Fruit fly (Drosophila melanogaster): Measurements from ENCODE around the gene CG2975.
A peak's percentile ranks its signal among the peaks of the same experiment; 100 is the strongest.

CG2975 gene

dm6 chr2L:2882968-2883702 is 43.2 kb downstream of the CG2975 start (continued):
- peak; percentile 13 for TF ChIP-seq CG10979 (tag; optimal IDR thresholded peaks at IDR 0.05)
- peak; percentile 8 for TF ChIP-seq CG1233 (GFP tag; optimal IDR thresholded peaks at IDR 0.05)
- peak; percentile 31; the same call in 1 of the 2 replicates for TF ChIP-seq Drgx (GFP tag; IDR thresholded peaks at IDR 0.05)
- TF ChIP-seq Sin3A (optimal IDR thresholded peaks at IDR 0.05): peak; percentile 20
- no peak for TF ChIP-seq cato (GFP tag; optimal IDR thresholded peaks at IDR 0.05; ENCODE audit: borderline replicate concordance)
- TF ChIP-seq pnt (GFP tag; optimal IDR thresholded peaks at IDR 0.05): no peak
- TF ChIP-seq dmrt11E (tag; optimal IDR thresholded peaks at IDR 0.05): no peak
- peak; percentile 41 for TF ChIP-seq Sry-δ (GFP tag; optimal IDR thresholded peaks at IDR 0.05)
- TF ChIP-seq Gug (GFP tag; IDR thresholded peaks at IDR 0.05): peak; percentile 37; the same call in 2 of the 4 replicates
- peak; percentile 43 for TF ChIP-seq CG13123 (GFP tag; optimal IDR thresholded peaks at IDR 0.05)
- no peak for TF ChIP-seq tin (GFP tag; optimal IDR thresholded peaks at IDR 0.05)
- no peak for TF ChIP-seq CG16815 (GFP tag; optimal IDR thresholded peaks at IDR 0.05)
- TF ChIP-seq Elba2 (GFP tag; optimal IDR thresholded peaks at IDR 0.05): no peak
- no peak for TF ChIP-seq CG6272 (GFP tag; IDR thresholded peaks at IDR 0.05)
- peak; percentile 49; the same call in 2 of the 3 replicates for TF ChIP-seq CG17361 (GFP tag; IDR thresholded peaks at IDR 0.05)
- peak; percentile 36 for TF ChIP-seq Antp (GFP tag; optimal IDR thresholded peaks at IDR 0.05)
- TF ChIP-seq sens-2 (GFP tag; IDR thresholded peaks at IDR 0.05): no peak
- no peak for TF ChIP-seq Atf-2 (GFP tag; optimal IDR thresholded peaks at IDR 0.05)
- TF ChIP-seq stwl (tag; optimal IDR thresholded peaks at IDR 0.05): peak; percentile 56
- TF ChIP-seq bcd (GFP tag; optimal IDR thresholded peaks at IDR 0.05): peak; percentile 17
- no peak for TF ChIP-seq hth (optimal IDR thresholded peaks at IDR 0.05)
- TF ChIP-seq CG14014 (GFP tag; IDR thresholded peaks at IDR 0.05): peak; percentile 67
- peak; percentile 20; the same call in 1 of the 3 replicates for TF ChIP-seq zfh1 (GFP tag; IDR thresholded peaks at IDR 0.05)
- peak; percentile 37 for TF ChIP-seq abd-A (tag; optimal IDR thresholded peaks at IDR 0.05)
- TF ChIP-seq gfzf (GFP tag; optimal IDR thresholded peaks at IDR 0.05): peak; percentile 25
- TF ChIP-seq prd (optimal IDR thresholded peaks at IDR 0.05): no peak
- peak; percentile 33; the same call in 1 of the 3 replicates for TF ChIP-seq prd (GFP tag; IDR thresholded peaks at IDR 0.05)
- peak; percentile 69 for TF ChIP-seq MTF-1 (GFP tag; optimal IDR thresholded peaks at IDR 0.05; ENCODE audit: borderline replicate concordance)
- no peak for TF ChIP-seq gro (GFP tag; optimal IDR thresholded peaks at IDR 0.05)
- TF ChIP-seq Rx (GFP tag; IDR thresholded peaks at IDR 0.05): no peak
- no peak for TF ChIP-seq CG15011 (GFP tag; optimal IDR thresholded peaks at IDR 0.05)
- TF ChIP-seq CG32767 (GFP tag; IDR thresholded peaks at IDR 0.05): no peak
- no peak; the same call in 1 of the 2 replicates for TF ChIP-seq esg (GFP tag; conservative IDR thresholded peaks at IDR 0.05)
- no peak for TF ChIP-seq Taf1 (GFP tag; IDR thresholded peaks at IDR 0.05)
- peak; percentile 49 for TF ChIP-seq Hsf (GFP tag; optimal IDR thresholded peaks at IDR 0.05)
- TF ChIP-seq Hr51 (GFP tag; optimal IDR thresholded peaks at IDR 0.05): peak; percentile 36 to 75
- peak; percentile 35; the same call in 1 of the 2 replicates for TF ChIP-seq bbx (GFP tag; IDR thresholded peaks at IDR 0.05; ENCODE audit: partially characterized antibody)
- TF ChIP-seq dmrt99B (tag; optimal IDR thresholded peaks at IDR 0.05): peak; percentile 48
- TF ChIP-seq CG12219 (GFP tag; optimal IDR thresholded peaks at IDR 0.05): peak; percentile 25
- peak; percentile 58; the same call in 1 of the 2 replicates for TF ChIP-seq ranshi (GFP tag; IDR thresholded peaks at IDR 0.05)
- peak; percentile 9 for TF ChIP-seq CG8388 (GFP tag; optimal IDR thresholded peaks at IDR 0.05)
- no peak for TF ChIP-seq CG8478 (optimal IDR thresholded peaks at IDR 0.05)
- TF ChIP-seq Hmr (GFP tag; optimal IDR thresholded peaks at IDR 0.05): peak; percentile 80
- TF ChIP-seq CG6683 (GFP tag; optimal IDR thresholded peaks at IDR 0.05): peak; percentile 34
- TF ChIP-seq CG2202 (tag; optimal IDR thresholded peaks at IDR 0.05): no peak
- TF ChIP-seq CG15514 (GFP tag; optimal IDR thresholded peaks at IDR 0.05): peak; percentile 68
- TF ChIP-seq da (GFP tag; optimal IDR thresholded peaks at IDR 0.05): no peak
- peak; percentile 30 for TF ChIP-seq Sox102F (GFP tag; optimal IDR thresholded peaks at IDR 0.05)
- TF ChIP-seq CG10959 (GFP tag; IDR thresholded peaks at IDR 0.05): no peak
- TF ChIP-seq CG3065 (GFP tag; optimal IDR thresholded peaks at IDR 0.05): no peak

Measured in whole organism, embryonic.